Worm (Caenorhabditis elegans): ENCODE results near the gene dpy-9.
A peak's percentile ranks its signal among the peaks of the same experiment; 100 is the strongest.

The dpy-9 gene

DNA sequence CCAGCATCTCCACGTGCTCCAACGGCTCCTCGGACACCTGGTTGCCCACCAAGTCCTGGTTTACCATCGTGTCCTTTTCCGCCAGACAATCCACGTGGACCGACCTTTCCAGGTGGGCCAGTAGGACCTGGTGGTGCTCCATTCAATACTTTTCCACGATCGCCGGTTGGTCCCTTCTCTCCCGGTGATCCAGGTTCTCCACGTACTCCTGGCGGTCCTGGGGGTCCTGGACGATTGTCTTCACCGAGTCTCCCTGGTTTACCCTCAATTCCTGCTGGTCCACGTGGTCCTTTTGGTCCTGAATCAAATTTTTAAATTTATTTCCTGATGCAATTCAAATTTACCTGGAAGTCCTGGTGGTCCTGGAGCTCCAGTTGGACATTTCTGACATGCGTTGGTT, 642 bp downstream of the dpy-9 start:
- TF ChIP-seq fos-1 (tag; optimal IDR thresholded peaks at IDR 0.05) (no peak), mdl-1 (tag; optimal IDR thresholded peaks at IDR 0.05) (no peak), crh-2 (tag; optimal IDR thresholded peaks at IDR 0.05) (no peak), unc-62 (GFP tag; optimal IDR thresholded peaks at IDR 0.05) (no peak), ama-1 (optimal IDR thresholded peaks at IDR 0.05) (no peak), F13H6.1 (tag; optimal IDR thresholded peaks at IDR 0.05) (no peak), sma-3 (GFP tag; optimal IDR thresholded peaks at IDR 0.05) (no peak), sem-4 (tag; optimal IDR thresholded peaks at IDR 0.05) (no peak), lin-11 (tag; optimal IDR thresholded peaks at IDR 0.05) (no peak), snpc-4 (tag; optimal IDR thresholded peaks at IDR 0.05) (no peak), nhr-6 (tag; optimal IDR thresholded peaks at IDR 0.05) (no peak), elt-3 (tag; optimal IDR thresholded peaks at IDR 0.05) (no peak), skn-1 (tag; optimal IDR thresholded peaks at IDR 0.05) (no peak)

DNA sequence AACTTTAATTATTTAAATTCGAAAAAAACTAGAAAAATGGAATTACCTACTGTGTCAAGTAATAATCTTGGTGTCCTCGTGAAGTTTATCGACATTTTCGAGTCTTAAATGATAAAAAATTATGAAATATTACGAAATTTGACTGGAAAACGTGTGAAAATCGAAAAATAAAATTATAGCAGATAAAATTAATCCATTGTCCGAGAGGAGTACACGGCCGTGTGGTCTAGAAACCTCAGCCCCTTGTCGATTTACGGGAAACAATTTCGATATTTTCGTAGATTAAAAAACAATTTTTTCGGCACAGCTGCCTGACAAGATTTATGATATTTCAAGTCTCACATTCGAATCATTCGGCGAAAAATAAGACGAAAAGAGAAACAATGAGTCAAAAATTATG, 1.9 kb downstream of the dpy-9 start, which contains the start of gene R02D3.8:
Gene R02D3.8, minus strand, starts transcription at position 109 of the 400 bp plus-strand sequence.
- TF ChIP-seq blmp-1 (tag; optimal IDR thresholded peaks at IDR 0.05; ENCODE audit: insufficient read depth) (no peak), unc-62 (GFP tag; optimal IDR thresholded peaks at IDR 0.05) (no peak), lin-13 (GFP tag; optimal IDR thresholded peaks at IDR 0.05) (peak; percentile 10), nhr-11 (tag; optimal IDR thresholded peaks at IDR 0.05) (no peak), zag-1 (tag; optimal IDR thresholded peaks at IDR 0.05) (no peak), nhr-25 (tag; optimal IDR thresholded peaks at IDR 0.05) (peak; percentile 46), nhr-21 (tag; optimal IDR thresholded peaks at IDR 0.05) (peak; percentile 19), mab-5 (tag; optimal IDR thresholded peaks at IDR 0.05) (no peak), skn-1 (tag; optimal IDR thresholded peaks at IDR 0.05) (no peak), F13H6.1 (tag; optimal IDR thresholded peaks at IDR 0.05) (no peak), aly-2 (tag; optimal IDR thresholded peaks at IDR 0.05) (no peak), ztf-1 (GFP tag; conservative IDR thresholded peaks at IDR 0.05) (no peak), elt-1 (tag; optimal IDR thresholded peaks at IDR 0.05) (no peak), ama-1 (optimal IDR thresholded peaks at IDR 0.05) (no peak), alr-1 (tag; optimal IDR thresholded peaks at IDR 0.05) (no peak), ZK546.5 (tag; optimal IDR thresholded peaks at IDR 0.05) (no peak), nhr-129 (tag; optimal IDR thresholded peaks at IDR 0.05) (no peak), elt-3 (tag; optimal IDR thresholded peaks at IDR 0.05) (no peak), nhr-237 (tag; optimal IDR thresholded peaks at IDR 0.05) (no peak), sma-9 (GFP tag; optimal IDR thresholded peaks at IDR 0.05) (peak; percentile 62), sma-9 (tag; optimal IDR thresholded peaks at IDR 0.05) (no peak), peb-1 (tag; optimal IDR thresholded peaks at IDR 0.05) (no peak), nhr-6 (tag; optimal IDR thresholded peaks at IDR 0.05) (no peak), ceh-82 (tag; optimal IDR thresholded peaks at IDR 0.05) (no peak), R02D3.7 (tag; optimal IDR thresholded peaks at IDR 0.05) (no peak), crh-2 (tag; optimal IDR thresholded peaks at IDR 0.05) (peak; percentile 22), lin-39 (tag; optimal IDR thresholded peaks at IDR 0.05) (no peak), ztf-11 (tag; optimal IDR thresholded peaks at IDR 0.05) (no peak), mbf-1 (tag; optimal IDR thresholded peaks at IDR 0.05) (no peak), nhr-77 (tag; optimal IDR thresholded peaks at IDR 0.05) (no peak), lsy-2 (tag; optimal IDR thresholded peaks at IDR 0.05) (peak in 1 of 2 experiments; percentile 70), lin-11 (tag; optimal IDR thresholded peaks at IDR 0.05) (no peak), unc-55 (GFP tag; optimal IDR thresholded peaks at IDR 0.05) (peak; percentile 50), mdl-1 (tag; optimal IDR thresholded peaks at IDR 0.05) (no peak), nhr-23 (tag; optimal IDR thresholded peaks at IDR 0.05) (no peak), nhr-10 (tag; optimal IDR thresholded peaks at IDR 0.05) (no peak), ceh-16 (tag; optimal IDR thresholded peaks at IDR 0.05) (no peak), Y55F3AM.14 (GFP tag; optimal IDR thresholded peaks at IDR 0.05) (no peak), sma-3 (GFP tag; optimal IDR thresholded peaks at IDR 0.05) (peak; percentile 44), nhr-12 (tag; optimal IDR thresholded peaks at IDR 0.05) (no peak), gmeb-1 (tag; optimal IDR thresholded peaks at IDR 0.05) (peak; percentile 24), egl-27 (tag; optimal IDR thresholded peaks at IDR 0.05) (no peak), C34F6.9 (tag; optimal IDR thresholded peaks at IDR 0.05) (peak; percentile 45), sem-4 (tag; optimal IDR thresholded peaks at IDR 0.05) (no peak), dmd-4 (tag; optimal IDR thresholded peaks at IDR 0.05) (no peak), snpc-4 (tag; optimal IDR thresholded peaks at IDR 0.05) (no peak), ztf-4 (tag; optimal IDR thresholded peaks at IDR 0.05) (no peak), unc-39 (tag; optimal IDR thresholded peaks at IDR 0.05) (no peak), fos-1 (tag; optimal IDR thresholded peaks at IDR 0.05) (no peak)
